Fruit fly (Drosophila melanogaster) whole organism, embryonic: ENCODE results near the gene ast.

Experiments
- Med ChIP-seq: fragments of 200-800 bp; sonication (Bioruptor generic); peaks from one replicate; lab custom pipeline; 2016; ENCODE audit warnings: missing biosample characterization, missing genetic modification characterization, mild to moderate bottlenecking, inconsistent platforms, moderate library complexity
- Rx ChIP-seq: fragments of 200-800 bp; sonication (Bioruptor generic); IDR thresholded peaks from 2 replicates; pipeline ENCODE4 v1.3.6; 2022; ENCODE audit warnings: missing biosample characterization, missing genetic modification characterization
- Tbp ChIP-seq: fragments of >200 bp; optimal IDR thresholded peaks from 2 replicates; lab custom pipeline; 2018; ENCODE audit warnings: missing biosample characterization, missing genetic modification characterization
- pan ChIP-seq, 4 experiments: fragments of >200 bp in 3 of 4; fragments of 200-800 bp in 1 of 4; sonication (Bioruptor generic) in 1 of 4; optimal IDR thresholded peaks in 3 of 4; IDR thresholded peaks in 1 of 4; 2 replicates each; pipeline versions ENCODE4 v1.3.6 to Lab custom; 2017 to 2022; ENCODE audit warnings: missing biosample characterization in 2 of 4, missing genetic modification characterization in 2 of 4, mixed read lengths in 1 of 4
- trem ChIP-seq: fragments of 200-800 bp; optimal IDR thresholded peaks from 3 replicates; lab custom pipeline; 2019; ENCODE audit warnings: missing biosample characterization, mild to moderate bottlenecking, missing genetic modification characterization, moderate library complexity

DNA sequence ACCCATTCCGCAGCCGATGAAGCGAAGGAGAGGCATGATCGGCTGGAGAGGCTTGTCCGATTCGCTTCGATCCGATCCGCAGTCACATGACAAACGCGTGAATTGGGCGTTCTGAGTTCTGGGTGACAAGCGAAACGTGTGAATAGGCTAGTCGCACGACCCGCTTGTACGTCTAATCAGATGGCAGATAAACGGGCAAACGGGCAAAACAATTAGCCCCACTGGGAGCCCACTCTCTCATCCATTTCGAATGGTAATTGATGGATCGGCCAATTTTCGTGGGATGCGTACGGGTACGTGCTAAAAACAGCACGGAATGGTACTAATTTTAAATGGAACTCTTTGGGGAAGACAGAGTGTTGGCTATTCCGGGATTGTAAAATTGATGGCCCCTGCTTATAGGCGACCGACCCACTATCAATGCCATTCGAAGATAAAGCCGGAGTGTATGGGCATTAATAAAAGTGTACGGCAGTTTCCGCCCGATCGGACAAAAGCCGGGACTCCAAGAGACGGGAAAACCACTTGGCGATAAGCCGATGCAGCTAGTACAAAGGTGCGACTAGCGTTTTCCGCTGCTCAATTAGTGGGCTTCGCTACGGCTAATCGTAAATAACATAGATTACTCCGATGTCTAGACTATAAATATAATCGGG is 49.8 kb downstream of the ast start:
- TF ChIP-seq Med (GFP tag; lab: Kevin White, UChicago) (peak; percentile 47), Rx (GFP tag; lab: Robert Waterston, UW) (no peak), Tbp (GFP tag; lab: Kevin White, UChicago) (no peak), pan (optimal IDR thresholded peaks at IDR 0.05; lab: Kevin White, UChicago) (no peak), pan (GFP tag; optimal IDR thresholded peaks at IDR 0.05 in 1 of 2, IDR thresholded peaks at IDR 0.05 in 1 of 2) (no peak), trem (tag; lab: Kevin White, UChicago) (no peak)
